Fruit fly (Drosophila melanogaster): ENCODE results near the gene VhaM9.7-c.

dm6 chr3L:4145229-4145628 lies 41.4 kb downstream of the VhaM9.7-c start:
- TF ChIP-seq ttk (optimal IDR thresholded peaks at IDR 0.05): no peak
- TF ChIP-seq Myc (optimal IDR thresholded peaks at IDR 0.05): no peak
- no peak for TF ChIP-seq h (optimal IDR thresholded peaks at IDR 0.05)
